Worm (Caenorhabditis elegans) whole organism, young adult: ENCODE measurements around the gene ZK1248.5.

Experiments used
- B0019.2 ChIP-seq: fragments of 200-800 bp; sonication (Bioruptor generic); conservative IDR thresholded peaks from 2 replicates; pipeline ENCODE4 v1.3.6; 2022; ENCODE audit warnings: missing genetic modification reagents, missing genetic modification characterization, missing compliant biosample characterization
- B0035.1 ChIP-seq: sonication (generic microtip); optimal IDR thresholded peaks from 2 replicates; lab custom pipeline; 2016; ENCODE audit warnings: missing genetic modification characterization, mild to moderate bottlenecking, missing compliant biosample characterization, missing genotype, missing genetic modification reagents
- B0261.1 ChIP-seq: sonication (generic microtip); optimal IDR thresholded peaks from 2 replicates; lab custom pipeline; 2016; ENCODE audit warnings: mild to moderate bottlenecking, missing genetic modification characterization, moderate library complexity, missing compliant biosample characterization
- B0336.3 ChIP-seq: fragments of 200-800 bp; sonication (Bioruptor generic); IDR thresholded peaks from 2 replicates; pipeline ENCODE4 v1.3.6; 2022; ENCODE audit warnings: missing genetic modification characterization, missing compliant biosample characterization
- D2030.7 ChIP-seq: fragments of 200-800 bp; sonication (Bioruptor generic); IDR thresholded peaks from 2 replicates; pipeline ENCODE4 v1.3.6; 2022; ENCODE audit warnings: missing genetic modification reagents, missing genetic modification characterization, missing compliant biosample characterization
- F22D6.2 ChIP-seq: sonication (generic microtip); optimal IDR thresholded peaks from 2 replicates; lab custom pipeline; 2016; ENCODE audit warnings: mild to moderate bottlenecking, missing genetic modification characterization, missing compliant biosample characterization
- F23B12.7 ChIP-seq: sonication (generic microtip); optimal IDR thresholded peaks from 2 replicates; lab custom pipeline; 2017; ENCODE audit warnings: missing genetic modification characterization, mild to moderate bottlenecking, missing compliant biosample characterization, antibody characterized with exemption, moderate library complexity; ENCODE audit not compliant: insufficient read depth
- F49E8.2 ChIP-seq: sonication (generic microtip); optimal IDR thresholded peaks from 3 replicates; lab custom pipeline; 2017; ENCODE audit warnings: missing genetic modification characterization, mild to moderate bottlenecking, missing compliant biosample characterization, antibody characterized with exemption, moderate library complexity; ENCODE audit not compliant: insufficient read depth
- F52B5.7 ChIP-seq: sonication (generic microtip); optimal IDR thresholded peaks from 2 replicates; lab custom pipeline; 2016; ENCODE audit warnings: mild to moderate bottlenecking, missing genetic modification characterization, missing compliant biosample characterization
- F55B11.4 ChIP-seq: sonication (generic microtip); optimal IDR thresholded peaks from 2 replicates; lab custom pipeline; 2016; ENCODE audit warnings: missing compliant biosample characterization, missing genetic modification characterization, borderline replicate concordance; ENCODE audit not compliant: insufficient read depth
- F57A8.1 ChIP-seq: fragments of 200-800 bp; sonication (Bioruptor generic); optimal IDR thresholded peaks from 2 replicates; lab custom pipeline; 2018; ENCODE audit warnings: mild to moderate bottlenecking, missing genetic modification characterization, moderate library complexity, missing compliant biosample characterization
- F57C9.4 ChIP-seq: sonication (generic microtip); optimal IDR thresholded peaks from 2 replicates; lab custom pipeline; 2017; ENCODE audit warnings: mild to moderate bottlenecking, missing genetic modification characterization, missing compliant biosample characterization
- K12H6.12 ChIP-seq: fragments of 200-800 bp; sonication (Bioruptor generic); optimal IDR thresholded peaks from 2 replicates; lab custom pipeline; 2018; ENCODE audit warnings: mild to moderate bottlenecking, missing genetic modification characterization, missing compliant biosample characterization
- Y56A3A.18 ChIP-seq: fragments of 200-800 bp; sonication (Bioruptor generic); IDR thresholded peaks from 2 replicates; pipeline ENCODE4 v1.3.6; 2022; ENCODE audit warnings: missing genetic modification reagents, missing genetic modification characterization, missing compliant biosample characterization
- Y67H2A.10 ChIP-seq: fragments of 200-800 bp; sonication (Bioruptor generic); conservative IDR thresholded peaks from 2 replicates; pipeline ENCODE4 v1.3.6; 2022; ENCODE audit warnings: missing genetic modification reagents, missing genetic modification characterization, missing compliant biosample characterization
- Y79H2A.3 ChIP-seq: fragments of 200-800 bp; sonication (Bioruptor generic); conservative IDR thresholded peaks from 2 replicates; pipeline ENCODE4 v1.3.6; 2022; ENCODE audit warnings: missing genetic modification reagents, missing genetic modification characterization, missing compliant biosample characterization
- akir-1 ChIP-seq: fragments of 200-800 bp; sonication (Bioruptor generic); optimal IDR thresholded peaks from 2 replicates; lab custom pipeline; 2018; ENCODE audit warnings: mild to moderate bottlenecking, missing genetic modification characterization, moderate library complexity, missing compliant biosample characterization
- aptf-3 ChIP-seq: fragments of 200-800 bp; sonication (Bioruptor generic); IDR thresholded peaks from 2 replicates; pipeline ENCODE4 v1.3.6; 2022; ENCODE audit warnings: missing genetic modification characterization, missing compliant biosample characterization
- athp-1 ChIP-seq: sonication (generic microtip); optimal IDR thresholded peaks from 2 replicates; lab custom pipeline; 2017; ENCODE audit warnings: mild to moderate bottlenecking, missing genetic modification characterization, missing compliant biosample characterization
- attf-3 ChIP-seq: fragments of 200-800 bp; sonication (Bioruptor generic); conservative IDR thresholded peaks from 2 replicates; pipeline ENCODE4 v1.3.6; 2022; ENCODE audit warnings: missing genetic modification reagents, missing genetic modification characterization, missing compliant biosample characterization
- attf-5 ChIP-seq: fragments of 200-800 bp; sonication (Bioruptor generic); optimal IDR thresholded peaks from 2 replicates; lab custom pipeline; 2018; ENCODE audit warnings: mild to moderate bottlenecking, missing genetic modification characterization, missing compliant biosample characterization
- attf-6 ChIP-seq: fragments of 200-800 bp; sonication (Bioruptor generic); IDR thresholded peaks from 2 replicates; pipeline ENCODE4 v1.3.6; 2022; ENCODE audit warnings: missing genetic modification reagents, missing genetic modification characterization, missing compliant biosample characterization
- bed-2 ChIP-seq: fragments of 200-800 bp; sonication (Bioruptor generic); IDR thresholded peaks from 2 replicates; pipeline ENCODE4 v1.3.6; 2022; ENCODE audit warnings: missing genetic modification reagents, missing genetic modification characterization, missing compliant biosample characterization
- ccch-3 ChIP-seq: fragments of 200-800 bp; sonication (Bioruptor generic); optimal IDR thresholded peaks from 2 replicates; lab custom pipeline; 2018; ENCODE audit warnings: mild to moderate bottlenecking, missing genetic modification characterization, missing compliant biosample characterization
- cebp-1 ChIP-seq, 2 experiments: fragments of 200-800 bp in 1 of 2; sonication (Bioruptor generic) in 1 of 2; sonication (generic microtip) in 1 of 2; IDR thresholded peaks in 1 of 2; optimal IDR thresholded peaks in 1 of 2; 2 replicates each; pipeline versions ENCODE4 v1.3.6 to Lab custom; 2017 to 2022; ENCODE audit warnings: missing compliant biosample characterization in 2 of 2, missing genetic modification characterization in 2 of 2, mild to moderate bottlenecking in 1 of 2, missing genetic modification reagents in 1 of 2, moderate library complexity in 1 of 2
- dox-1 ChIP-seq: fragments of 200-800 bp; sonication (Bioruptor generic); IDR thresholded peaks from 2 replicates; pipeline ENCODE4 v1.3.6; 2022; ENCODE audit warnings: missing genetic modification reagents, missing genetic modification characterization, missing compliant biosample characterization
- dpff-1 ChIP-seq: sonication (generic microtip); optimal IDR thresholded peaks from 2 replicates; lab custom pipeline; 2017; ENCODE audit warnings: mild to moderate bottlenecking, missing genetic modification characterization, missing compliant biosample characterization
- dpl-1 ChIP-seq: fragments of 150-350 bp; optimal IDR thresholded peaks from 2 replicates; lab custom pipeline; 2014; ENCODE audit warnings: missing biosample characterization, missing genetic modification reagents, missing genetic modification characterization
- egrh-3 ChIP-seq: fragments of 200-800 bp; sonication (Bioruptor generic); IDR thresholded peaks from 2 replicates; pipeline ENCODE4 v1.3.6; 2022; ENCODE audit warnings: missing genetic modification reagents, missing genetic modification characterization, missing compliant biosample characterization
- ekl-4 ChIP-seq: fragments of 200-800 bp; sonication (Bioruptor generic); IDR thresholded peaks from 2 replicates; pipeline ENCODE4 v1.3.6; 2022; ENCODE audit warnings: missing genetic modification reagents, missing genetic modification characterization, missing compliant biosample characterization
- ets-4 ChIP-seq: fragments of 200-800 bp; sonication (Bioruptor generic); optimal IDR thresholded peaks from 2 replicates; lab custom pipeline; 2018; ENCODE audit warnings: mild to moderate bottlenecking, missing genetic modification characterization, missing compliant biosample characterization
- gei-17 ChIP-seq: fragments of 200-800 bp; sonication (Bioruptor generic); optimal IDR thresholded peaks from 2 replicates; lab custom pipeline; 2018; ENCODE audit warnings: mild to moderate bottlenecking, missing genetic modification characterization, missing compliant biosample characterization
- him-1 ChIP-seq: sonication (generic microtip); optimal IDR thresholded peaks from 2 replicates; lab custom pipeline; 2016; ENCODE audit warnings: missing genotype, missing genetic modification reagents, missing genetic modification characterization, missing compliant biosample characterization
- hlh-12 ChIP-seq: sonication (generic microtip); optimal IDR thresholded peaks from 2 replicates; lab custom pipeline; 2016; ENCODE audit warnings: missing genetic modification characterization, missing compliant biosample characterization
- hlh-26 ChIP-seq: fragments of 200-800 bp; sonication (Bioruptor generic); conservative IDR thresholded peaks from 2 replicates; pipeline ENCODE4 v1.3.6; 2022; ENCODE audit warnings: missing genetic modification reagents, missing genetic modification characterization, missing compliant biosample characterization
- lin-35 ChIP-seq, 3 experiments: fragments of 150-350 bp in 2 of 3; sonication (generic microtip) in 1 of 3; optimal IDR thresholded peaks; 2 replicates each; lab custom pipeline; 2014 to 2018; ENCODE audit warnings: missing biosample characterization in 3 of 3, missing genetic modification characterization in 3 of 3, missing genetic modification reagents in 3 of 3
- lir-1 ChIP-seq: fragments of 200-800 bp; sonication (Bioruptor generic); conservative IDR thresholded peaks from 2 replicates; pipeline ENCODE4 v1.3.6; 2022; ENCODE audit warnings: missing genetic modification reagents, missing genetic modification characterization, missing compliant biosample characterization
- madf-3 ChIP-seq: fragments of 200-800 bp; sonication (Bioruptor generic); IDR thresholded peaks from 2 replicates; pipeline ENCODE4 v1.3.6; 2022; ENCODE audit warnings: missing genetic modification reagents, missing genetic modification characterization, missing compliant biosample characterization
- nhr-80 ChIP-seq: sonication (generic microtip); optimal IDR thresholded peaks from 2 replicates; lab custom pipeline; 2016; ENCODE audit warnings: missing genetic modification characterization, missing compliant biosample characterization
- repo-1 ChIP-seq: sonication (generic microtip); optimal IDR thresholded peaks from 2 replicates; lab custom pipeline; 2017; ENCODE audit warnings: mild to moderate bottlenecking, missing genetic modification characterization, missing compliant biosample characterization
- rpc-1 ChIP-seq, 2 experiments: fragments of 150-350 bp in 1 of 2; sonication (generic microtip) in 1 of 2; optimal IDR thresholded peaks; 2 replicates each; lab custom pipeline; 2014 to 2018; ENCODE audit warnings: missing biosample characterization in 1 of 2, missing genetic modification characterization in 1 of 2, missing genetic modification reagents in 1 of 2, missing genotype in 1 of 2
- snpc-4 ChIP-seq, 5 experiments: fragments of 150-350 bp in 1 of 5; sonication (generic microtip) in 4 of 5; optimal IDR thresholded peaks; 2 replicates each; lab custom pipeline; 2014 to 2018; ENCODE audit warnings: missing genetic modification characterization in 5 of 5, missing biosample characterization in 3 of 5, antibody characterized with exemption in 2 of 5, mild to moderate bottlenecking in 2 of 5, missing compliant biosample characterization in 2 of 5, missing genotype in 2 of 5, moderate library complexity in 2 of 5, missing genetic modification reagents in 1 of 5
- unc-62 ChIP-seq: fragments of 150-350 bp; optimal IDR thresholded peaks from 2 replicates; lab custom pipeline; 2014; ENCODE audit warnings: missing biosample characterization, missing genetic modification reagents, missing genetic modification characterization
- xnd-1 ChIP-seq: sonication (generic microtip); optimal IDR thresholded peaks from 2 replicates; lab custom pipeline; 2016; ENCODE audit warnings: missing genotype, missing genetic modification reagents, missing genetic modification characterization, missing compliant biosample characterization
- zim-3 ChIP-seq: sonication (generic microtip); optimal IDR thresholded peaks from 2 replicates; lab custom pipeline; 2017; ENCODE audit warnings: mild to moderate bottlenecking, missing genetic modification characterization, moderate library complexity, missing compliant biosample characterization
- ztf-22 ChIP-seq: fragments of 200-800 bp; sonication (Bioruptor generic); optimal IDR thresholded peaks from 2 replicates; lab custom pipeline; 2018; ENCODE audit warnings: mild to moderate bottlenecking, missing genetic modification characterization, moderate library complexity, missing compliant biosample characterization
- ztf-25 ChIP-seq: fragments of 200-800 bp; sonication (Bioruptor generic); IDR thresholded peaks from 2 replicates; pipeline ENCODE4 v1.3.6; 2022; ENCODE audit warnings: missing genetic modification reagents, missing genetic modification characterization, missing compliant biosample characterization

The ZK1248.5 gene

DNA sequence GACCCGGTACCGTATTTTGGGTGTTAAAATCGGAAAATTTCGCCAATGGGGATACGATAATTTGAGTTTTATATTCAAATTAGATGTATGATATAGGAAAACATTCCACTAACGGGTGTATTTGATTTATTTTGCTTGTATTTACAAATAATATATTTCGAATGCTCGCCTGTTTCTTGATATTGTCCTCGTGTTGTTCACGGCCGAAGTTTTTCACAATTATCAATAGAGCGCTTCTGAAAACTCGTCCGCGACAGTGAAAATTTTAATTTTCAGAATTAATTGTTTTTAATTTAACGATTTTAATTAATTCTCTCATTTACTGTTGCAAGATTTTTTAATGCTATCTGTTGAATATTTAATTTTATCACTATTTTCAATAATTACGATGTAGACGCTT lies 9.3 kb downstream of the ZK1248.5 start:
- no peak for TF ChIP-seq xnd-1 (tag; lab: Kevin White, UChicago)
- no peak for TF ChIP-seq F52B5.7 (tag; lab: Kevin White, UChicago)
- no peak for TF ChIP-seq repo-1
- TF ChIP-seq egrh-3 (GFP tag; lab: Robert Waterston, UW), result no peak
- TF ChIP-seq him-1 (tag; lab: Kevin White, UChicago), result peak; percentile 40
- no peak for TF ChIP-seq snpc-4 (GFP tag; optimal IDR thresholded peaks at IDR 0.05; lab: Kevin White, UChicago)
- TF ChIP-seq snpc-4 (tag; optimal IDR thresholded peaks at IDR 0.05; lab: Kevin White, UChicago), result no peak
- no peak for TF ChIP-seq athp-1
- no peak for TF ChIP-seq B0261.1
- no peak for TF ChIP-seq F57C9.4 (tag; lab: Kevin White, UChicago)
- peak; percentile 31 for TF ChIP-seq attf-5 (GFP tag; lab: Kevin White, UChicago)
- no peak for TF ChIP-seq madf-3 (GFP tag; lab: Robert Waterston, UW)
- no peak for TF ChIP-seq F49E8.2 (tag; lab: Kevin White, UChicago)
- TF ChIP-seq bed-2, result 0 out of 2 replicates have a peak, but pooled peaks have one; percentile 24
- TF ChIP-seq dpl-1 (GFP tag; lab: Kevin White, UChicago), result no peak
- TF ChIP-seq nhr-80 (tag; lab: Kevin White, UChicago), result no peak
- TF ChIP-seq ets-4, result no peak
- TF ChIP-seq ekl-4 (GFP tag; lab: Robert Waterston, UW), result no peak
- no peak for TF ChIP-seq gei-17 (GFP tag; lab: Kevin White, UChicago)
- TF ChIP-seq dpff-1, result no peak
- TF ChIP-seq lin-35 (GFP tag; optimal IDR thresholded peaks at IDR 0.05; lab: Kevin White, UChicago), result no peak
- TF ChIP-seq aptf-3 (GFP tag; lab: Robert Waterston, UW), result no peak
- no peak for TF ChIP-seq B0019.2 (GFP tag; lab: Robert Waterston, UW)
- no peak for TF ChIP-seq ccch-3 (GFP tag; lab: Kevin White, UChicago)
- 0 out of 2 replicates have a peak, but pooled peaks have one; percentile 35 for TF ChIP-seq attf-6
- no peak for TF ChIP-seq cebp-1 (GFP tag; IDR thresholded peaks at IDR 0.05; lab: Robert Waterston, UW)
- no peak for TF ChIP-seq cebp-1 (tag; optimal IDR thresholded peaks at IDR 0.05; lab: Kevin White, UChicago)
- TF ChIP-seq attf-3, result no peak
- no peak for TF ChIP-seq K12H6.12 (tag; lab: Kevin White, UChicago)
- TF ChIP-seq Y56A3A.18 (GFP tag; lab: Robert Waterston, UW), result no peak
- TF ChIP-seq Y67H2A.10, result no peak
- no peak for TF ChIP-seq hlh-12
- TF ChIP-seq F57A8.1 (GFP tag; lab: Kevin White, UChicago), result no peak
- TF ChIP-seq akir-1 (GFP tag; lab: Kevin White, UChicago), result no peak
- no peak for TF ChIP-seq B0336.3
- peak; percentile 51; the same call in 1 of the 2 replicates for TF ChIP-seq D2030.7 (GFP tag; lab: Robert Waterston, UW)
- no peak for TF ChIP-seq ztf-22
- TF ChIP-seq unc-62 (GFP tag; lab: Kevin White, UChicago), result no peak
- TF ChIP-seq rpc-1 (optimal IDR thresholded peaks at IDR 0.05; lab: Kevin White, UChicago), result no peak
- no peak for TF ChIP-seq rpc-1 (tag; optimal IDR thresholded peaks at IDR 0.05; lab: Kevin White, UChicago)
- TF ChIP-seq Y79H2A.3 (GFP tag; lab: Robert Waterston, UW), result no peak
- peak; percentile 70 for TF ChIP-seq dox-1 (GFP tag; lab: Robert Waterston, UW)
- TF ChIP-seq F23B12.7 (tag; lab: Kevin White, UChicago), result no peak
- no peak for TF ChIP-seq ztf-25 (GFP tag; lab: Robert Waterston, UW)
- no peak for TF ChIP-seq lir-1 (GFP tag; lab: Robert Waterston, UW)
- TF ChIP-seq B0035.1 (tag; lab: Kevin White, UChicago), result no peak
- no peak for TF ChIP-seq hlh-26
- TF ChIP-seq F55B11.4 (tag; lab: Kevin White, UChicago), result no peak
- TF ChIP-seq zim-3 (tag; lab: Kevin White, UChicago), result no peak
- TF ChIP-seq F22D6.2 (tag; lab: Kevin White, UChicago), result no peak
